Worm (Caenorhabditis elegans) whole organism, L1 larva: ENCODE results near the gene F56A11.4.

ENCODE experiments used
- C16A3.4 ChIP-seq: fragments of 150-350 bp; optimal IDR thresholded peaks from 2 replicates; lab custom pipeline; 2014; ENCODE audit warnings: missing biosample characterization, missing genetic modification characterization
- F16B12.6 ChIP-seq: fragments of 150-350 bp; optimal IDR thresholded peaks from 2 replicates; lab custom pipeline; 2014; ENCODE audit warnings: missing biosample characterization, missing genetic modification characterization
- alr-1 ChIP-seq: fragments of 200-800 bp; sonication (Bioruptor generic); optimal IDR thresholded peaks from 2 replicates; lab custom pipeline; 2018; ENCODE audit warnings: borderline replicate concordance, mild to moderate bottlenecking, missing genetic modification characterization, missing compliant biosample characterization
- aly-2 ChIP-seq: fragments of 150-350 bp; optimal IDR thresholded peaks from 2 replicates; lab custom pipeline; 2014; ENCODE audit warnings: missing biosample characterization, missing genetic modification characterization
- ceh-63 ChIP-seq: fragments of 200-800 bp; sonication (Bioruptor generic); optimal IDR thresholded peaks from 2 replicates; lab custom pipeline; 2018; ENCODE audit warnings: mild to moderate bottlenecking, missing genetic modification characterization, missing compliant biosample characterization
- ceh-8 ChIP-seq: fragments of 200-800 bp; sonication (Bioruptor generic); optimal IDR thresholded peaks from 2 replicates; lab custom pipeline; 2018; ENCODE audit warnings: mild to moderate bottlenecking, missing genetic modification characterization, moderate library complexity, missing compliant biosample characterization
- ces-1 ChIP-seq: fragments of 150-350 bp; optimal IDR thresholded peaks from 2 replicates; lab custom pipeline; 2014; ENCODE audit warnings: missing biosample characterization, missing genetic modification reagents, missing genetic modification characterization
- dsc-1 ChIP-seq: sonication (generic microtip); optimal IDR thresholded peaks from 2 replicates; lab custom pipeline; 2016; ENCODE audit warnings: mild to moderate bottlenecking, missing genetic modification characterization, missing compliant biosample characterization
- efl-1 ChIP-seq, 4 experiments: fragments of 150-350 bp; optimal IDR thresholded peaks in 3 of 4; peaks in 1 of 4; 1 replicate in 1 of 4; 2 replicates in 3 of 4; lab custom pipeline; 2014; ENCODE audit warnings: missing biosample characterization in 2 of 4, missing genetic modification characterization in 2 of 4, missing genetic modification reagents in 2 of 4
- fkh-4 ChIP-seq: sonication (generic microtip); optimal IDR thresholded peaks from 2 replicates; lab custom pipeline; 2016; ENCODE audit warnings: missing compliant biosample characterization, missing genetic modification characterization, borderline replicate concordance
- fkh-8 ChIP-seq: sonication (generic microtip); optimal IDR thresholded peaks from 2 replicates; lab custom pipeline; 2016; ENCODE audit warnings: mild to moderate bottlenecking, missing genetic modification characterization, missing compliant biosample characterization
- grh-1 ChIP-seq: fragments of 200-800 bp; sonication (Bioruptor generic); IDR thresholded peaks from 2 replicates; pipeline ENCODE4 v1.3.6; 2022; ENCODE audit warnings: missing genetic modification reagents, missing genetic modification characterization, missing compliant biosample characterization
- hlh-17 ChIP-seq: fragments of 200-800 bp; sonication (Bioruptor generic); optimal IDR thresholded peaks from 2 replicates; lab custom pipeline; 2018; ENCODE audit warnings: missing genetic modification characterization, mild to moderate bottlenecking, missing compliant biosample characterization, moderate library complexity, borderline replicate concordance
- hlh-4 ChIP-seq: sonication (generic microtip); optimal IDR thresholded peaks from 2 replicates; lab custom pipeline; 2016; ENCODE audit warnings: mild to moderate bottlenecking, missing genetic modification characterization, missing compliant biosample characterization
- irx-1 ChIP-seq: sonication (generic microtip); optimal IDR thresholded peaks from 2 replicates; lab custom pipeline; 2016; ENCODE audit warnings: missing genetic modification characterization, missing compliant biosample characterization
- lin-14 ChIP-seq: fragments of 200-800 bp; sonication (Bioruptor generic); optimal IDR thresholded peaks from 2 replicates; lab custom pipeline; 2018; ENCODE audit warnings: mild to moderate bottlenecking, missing genetic modification characterization, moderate library complexity, missing compliant biosample characterization
- lin-39 ChIP-seq: fragments of 150-350 bp; optimal IDR thresholded peaks from 2 replicates; lab custom pipeline; 2014; ENCODE audit warnings: missing biosample characterization, missing genetic modification reagents, missing genetic modification characterization
- lir-3 ChIP-seq: sonication (generic microtip); optimal IDR thresholded peaks from 2 replicates; lab custom pipeline; 2016; ENCODE audit warnings: mild to moderate bottlenecking, missing genetic modification characterization, moderate library complexity, missing compliant biosample characterization; ENCODE audit not compliant: poor library complexity
- lsy-2 ChIP-seq, 2 experiments: fragments of 150-350 bp; optimal IDR thresholded peaks; 2 replicates each; lab custom pipeline; 2014; ENCODE audit warnings: missing biosample characterization in 2 of 2, missing genetic modification characterization in 2 of 2
- mab-9 ChIP-seq: fragments of 200-800 bp; sonication (Bioruptor generic); IDR thresholded peaks from 2 replicates; pipeline ENCODE4 v1.3.6; 2022; ENCODE audit warnings: missing genetic modification reagents, missing genetic modification characterization, missing compliant biosample characterization
- mef-2 ChIP-seq: fragments of 150-350 bp; optimal IDR thresholded peaks from 2 replicates; lab custom pipeline; 2014; ENCODE audit warnings: missing biosample characterization, missing genetic modification characterization
- mep-1 ChIP-seq: fragments of 150-350 bp; optimal IDR thresholded peaks from 2 replicates; lab custom pipeline; 2014; ENCODE audit warnings: missing biosample characterization, missing genetic modification characterization
- nhr-12 ChIP-seq: sonication (generic microtip); optimal IDR thresholded peaks from 2 replicates; lab custom pipeline; 2017; ENCODE audit warnings: missing biosample characterization, missing genetic modification characterization
- nhr-237 ChIP-seq: fragments of 150-350 bp; optimal IDR thresholded peaks from 2 replicates; lab custom pipeline; 2014; ENCODE audit warnings: missing biosample characterization, missing genetic modification characterization
- nhr-28 ChIP-seq: fragments of 150-350 bp; optimal IDR thresholded peaks from 2 replicates; lab custom pipeline; 2014; ENCODE audit warnings: missing biosample characterization, missing genetic modification characterization
- nhr-76 ChIP-seq: sonication (generic microtip); optimal IDR thresholded peaks from 2 replicates; lab custom pipeline; 2017; ENCODE audit warnings: missing biosample characterization, missing genetic modification characterization
- nhr-90 ChIP-seq: sonication (generic microtip); optimal IDR thresholded peaks from 2 replicates; lab custom pipeline; 2016; ENCODE audit warnings: mild to moderate bottlenecking, missing genetic modification characterization, missing compliant biosample characterization; ENCODE audit not compliant: poor library complexity
- pqm-1 ChIP-seq: sonication (generic microtip); optimal IDR thresholded peaks from 3 replicates; lab custom pipeline; 2017; ENCODE audit warnings: missing biosample characterization, missing genetic modification characterization
- snpc-4 ChIP-seq: fragments of 150-350 bp; optimal IDR thresholded peaks from 2 replicates; lab custom pipeline; 2014; ENCODE audit warnings: missing biosample characterization, missing genetic modification characterization
- unc-130 ChIP-seq: fragments of 150-350 bp; optimal IDR thresholded peaks from 2 replicates; lab custom pipeline; 2017; ENCODE audit warnings: missing biosample characterization, missing genetic modification characterization, inconsistent platforms
- unc-30 ChIP-seq: sonication (generic microtip); optimal IDR thresholded peaks from 2 replicates; lab custom pipeline; 2017; ENCODE audit warnings: missing biosample characterization, missing genetic modification characterization
- unc-62 ChIP-seq: fragments of 150-350 bp; optimal IDR thresholded peaks from 2 replicates; lab custom pipeline; 2014; ENCODE audit warnings: missing biosample characterization, missing genetic modification reagents, missing genetic modification characterization
- xbp-1 ChIP-seq: sonication (generic microtip); optimal IDR thresholded peaks from 2 replicates; lab custom pipeline; 2016; ENCODE audit warnings: missing genetic modification characterization, missing compliant biosample characterization
- ztf-4 ChIP-seq: fragments of 150-350 bp; optimal IDR thresholded peaks from 2 replicates; lab custom pipeline; 2014; ENCODE audit warnings: missing biosample characterization, missing genetic modification characterization

F56A11.4 gene

DNA sequence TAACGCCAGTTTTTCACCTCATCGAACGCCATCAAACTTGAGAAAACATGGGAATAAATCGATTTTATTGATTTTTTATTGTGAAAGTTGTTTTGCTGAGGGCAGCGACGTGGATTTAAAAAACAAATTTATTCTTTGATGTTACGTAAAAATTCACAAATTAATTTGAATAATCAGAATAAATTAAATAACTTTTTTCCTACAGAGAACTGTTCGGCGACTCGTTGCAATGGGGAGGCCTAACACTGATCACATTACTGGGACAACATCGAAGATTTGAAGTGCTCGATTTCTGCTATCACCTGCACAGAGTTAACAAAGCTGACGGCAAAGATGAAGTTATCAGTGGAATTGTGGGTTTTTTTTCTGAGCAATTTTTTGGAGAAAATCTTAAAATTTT is 34.0 kb downstream of the F56A11.4 start, which contains the start of gene F56A11.6:
Gene F56A11.6 (minus strand): TSS at position 101 of the 400 bp plus-strand sequence.
- no peak for TF ChIP-seq ztf-4 (tag; lab: Kevin White, UChicago)
- no peak for TF ChIP-seq efl-1 (optimal IDR thresholded peaks at IDR 0.05; lab: Kevin White, UChicago)
- TF ChIP-seq efl-1 (GFP tag; optimal IDR thresholded peaks at IDR 0.05 in 1 of 2; lab: Kevin White, UChicago): peak in 1 of 2 experiments; percentile 3

DNA sequence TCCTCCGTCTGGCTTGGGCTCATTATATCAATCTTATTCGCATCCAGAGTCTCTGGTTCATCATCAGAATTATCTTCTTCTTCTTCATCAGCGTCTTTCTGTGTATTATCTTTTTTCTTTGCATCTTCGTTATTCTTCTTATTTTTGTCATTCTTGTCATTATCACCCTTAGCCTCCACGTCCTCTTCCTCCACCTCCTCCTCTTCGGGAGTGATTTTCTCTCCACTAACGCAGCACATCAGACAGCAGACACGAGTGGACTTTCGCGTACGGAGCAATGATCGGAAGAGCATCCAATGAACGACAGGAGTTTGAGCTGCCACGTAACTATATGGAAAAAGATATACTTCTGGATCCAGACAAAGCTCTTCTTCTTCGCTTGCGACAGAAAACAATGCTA is 35.9 kb downstream of the F56A11.4 start:
- TF ChIP-seq F16B12.6 (tag; lab: Kevin White, UChicago): no peak
- TF ChIP-seq mef-2: no peak
- TF ChIP-seq efl-1 (optimal IDR thresholded peaks at IDR 0.05; lab: Kevin White, UChicago): no peak
- TF ChIP-seq efl-1 (GFP tag; optimal IDR thresholded peaks at IDR 0.05 in 1 of 2; lab: Kevin White, UChicago): peak in 1 of 2 experiments; percentile 56
- TF ChIP-seq nhr-28 (tag; lab: Kevin White, UChicago): no peak
- no peak for TF ChIP-seq hlh-17 (GFP tag; lab: Kevin White, UChicago)
- TF ChIP-seq fkh-4 (tag; lab: Kevin White, UChicago): no peak

DNA sequence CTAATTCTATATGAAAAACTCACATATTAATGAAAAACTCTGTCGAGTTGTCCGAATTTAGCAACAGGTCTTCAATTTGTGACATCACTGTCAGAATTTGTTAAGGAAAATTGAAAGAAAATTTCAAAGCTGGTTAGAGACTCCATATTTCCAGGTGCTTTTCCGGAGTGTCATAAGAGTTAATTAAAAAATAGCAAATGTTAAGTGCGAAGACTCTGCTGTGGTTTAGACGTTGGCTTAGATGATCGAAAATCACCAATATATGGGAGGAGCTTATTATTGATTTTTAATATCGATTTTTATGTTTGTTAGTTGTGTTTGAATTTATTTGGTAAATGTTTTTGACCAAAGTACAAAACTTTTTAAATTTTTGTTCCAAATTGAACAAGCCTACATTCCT is 39.6 kb downstream of the F56A11.4 start, which contains the start of gene C18H7.12:
Gene C18H7.12 (minus strand): TSS at position 101 of the 400 bp plus-strand sequence.
- TF ChIP-seq aly-2 (tag; lab: Kevin White, UChicago) (no peak), xbp-1 (no peak), snpc-4 (tag; lab: Kevin White, UChicago) (no peak), lin-39 (no peak), alr-1 (tag; lab: Kevin White, UChicago) (no peak), lir-3 (tag; lab: Kevin White, UChicago) (no peak), ceh-63 (GFP tag; lab: Kevin White, UChicago) (no peak), mep-1 (tag; lab: Kevin White, UChicago) (no peak), nhr-90 (tag; lab: Kevin White, UChicago) (no peak), fkh-4 (tag; lab: Kevin White, UChicago) (no peak), ceh-8 (no peak)

DNA sequence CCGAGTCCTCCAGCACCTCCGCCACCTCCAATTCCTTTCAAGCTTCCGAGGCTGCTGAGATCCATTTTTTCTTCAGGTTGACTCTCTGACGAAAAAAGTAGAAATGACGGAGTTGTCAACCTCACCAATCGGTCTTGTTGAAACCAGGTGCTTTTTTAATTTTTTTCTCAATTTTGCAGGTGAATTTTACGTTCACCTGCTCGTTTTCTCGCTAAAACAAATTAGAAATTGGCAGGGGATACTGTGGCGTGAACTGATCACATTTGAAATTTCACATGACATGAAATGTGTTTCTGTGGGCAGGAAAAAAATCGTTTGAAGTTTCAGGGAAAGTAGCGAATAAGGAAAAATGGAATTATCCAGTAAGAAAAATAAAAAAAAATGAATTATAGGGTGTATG is 44.3 kb downstream of the F56A11.4 start, which contains the start of gene C18H7.6:
Gene C18H7.6 (minus strand): TSS at position 104 of the 400 bp plus-strand sequence.
- peak; percentile 97 for TF ChIP-seq hlh-4 (tag; lab: Kevin White, UChicago)
- no peak for TF ChIP-seq F16B12.6 (tag; lab: Kevin White, UChicago)
- no peak for TF ChIP-seq xbp-1
- peak; percentile 2 for TF ChIP-seq fkh-8

DNA sequence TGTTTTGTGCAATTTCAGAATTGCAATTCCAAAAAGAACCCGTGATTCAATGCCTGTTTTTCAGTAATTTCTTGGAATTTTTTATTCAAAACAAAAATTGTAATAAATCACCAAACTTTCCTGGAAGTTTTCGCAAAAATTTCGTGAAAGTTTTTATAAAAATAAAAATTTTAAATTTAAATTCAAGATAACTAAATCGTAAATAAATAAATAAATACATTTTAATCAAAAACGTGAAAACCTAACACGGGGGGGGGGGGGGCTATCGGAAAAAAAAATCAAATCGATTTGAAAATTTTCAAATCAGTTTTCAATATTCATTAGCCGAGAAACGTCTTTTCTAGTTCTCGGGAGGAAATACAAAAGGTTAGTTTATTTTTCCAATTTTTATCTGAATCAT is 44.9 kb downstream of the F56A11.4 start, which contains the start of gene C18H7.4:
Gene C18H7.4 (plus strand): TSS at position 301 of the 400 bp plus-strand sequence.
- no peak for TF ChIP-seq fkh-4 (tag; lab: Kevin White, UChicago)
- TF ChIP-seq irx-1 (tag; lab: Kevin White, UChicago): no peak
- TF ChIP-seq nhr-12 (tag; lab: Kevin White, UChicago): no peak
- no peak for TF ChIP-seq aly-2 (tag; lab: Kevin White, UChicago)
- no peak for TF ChIP-seq unc-30 (tag; lab: Kevin White, UChicago)
- no peak for TF ChIP-seq dsc-1 (tag; lab: Kevin White, UChicago)
- TF ChIP-seq C16A3.4 (tag; lab: Kevin White, UChicago): no peak
- no peak for TF ChIP-seq mab-9 (GFP tag; lab: Robert Waterston, UW)
- TF ChIP-seq lsy-2 (tag; optimal IDR thresholded peaks at IDR 0.05; lab: Kevin White, UChicago): no peak
- TF ChIP-seq hlh-17 (GFP tag; lab: Kevin White, UChicago): no peak
- TF ChIP-seq ces-1 (GFP tag; lab: Kevin White, UChicago): no peak
- TF ChIP-seq nhr-237: no peak
- no peak for TF ChIP-seq lin-14 (GFP tag; lab: Kevin White, UChicago)
- no peak for TF ChIP-seq unc-62
- no peak for TF ChIP-seq nhr-76 (tag; lab: Kevin White, UChicago)
- no peak for TF ChIP-seq pqm-1 (tag; lab: Kevin White, UChicago)
- no peak for TF ChIP-seq alr-1 (tag; lab: Kevin White, UChicago)
- no peak for TF ChIP-seq unc-130 (tag; lab: Kevin White, UChicago)
- TF ChIP-seq grh-1 (GFP tag; lab: Robert Waterston, UW): no peak
